Fruit fly (Drosophila melanogaster): ENCODE results near the gene CG8004.
A peak's percentile ranks its signal among the peaks of the same experiment; 100 is the strongest.

CG8004 gene

dm6 chr3L:19902560-19903399 lies 25.5 kb downstream of the CG8004 start (continued):
- TF ChIP-seq CG11695 (GFP tag; IDR thresholded peaks at IDR 0.05): peak; percentile 96
- peak; percentile 89 for TF ChIP-seq CG2875 (GFP tag; optimal IDR thresholded peaks at IDR 0.05)
- peak; percentile 46 for TF ChIP-seq exex (tag; optimal IDR thresholded peaks at IDR 0.05)
- TF ChIP-seq Six4 (GFP tag; optimal IDR thresholded peaks at IDR 0.05): peak; percentile 90
- TF ChIP-seq Drgx (GFP tag; IDR thresholded peaks at IDR 0.05): peak; percentile 94
- TF ChIP-seq crc (GFP tag; optimal IDR thresholded peaks at IDR 0.05): peak; percentile 71
- peak; percentile 67; the same call in 1 of the 2 replicates for TF ChIP-seq dati (GFP tag; IDR thresholded peaks at IDR 0.05)
- TF ChIP-seq CG17385 (GFP tag; optimal IDR thresholded peaks at IDR 0.05): peak; percentile 93
- no peak for TF ChIP-seq nerfin-2 (GFP tag; IDR thresholded peaks at IDR 0.05; ENCODE audit: partially characterized antibody)
- peak; percentile 93 for TF ChIP-seq Chrac-16 (GFP tag; optimal IDR thresholded peaks at IDR 0.05)
- TF ChIP-seq Doc3 (GFP tag; IDR thresholded peaks at IDR 0.05; ENCODE audit: partially characterized antibody): 0 out of 3 replicates have a peak, but pooled peaks have one; percentile 8
- TF ChIP-seq luna (GFP tag; optimal IDR thresholded peaks at IDR 0.05): no peak
- no peak for TF ChIP-seq Sin3A (optimal IDR thresholded peaks at IDR 0.05)
- peak; percentile 77 for TF ChIP-seq CG14965 (GFP tag; optimal IDR thresholded peaks at IDR 0.05; ENCODE audit: borderline replicate concordance)
- peak; percentile 97 for TF ChIP-seq HLH54F (GFP tag; optimal IDR thresholded peaks at IDR 0.05)
- peak; percentile 22 for TF ChIP-seq pzg (GFP tag; optimal IDR thresholded peaks at IDR 0.05)
- peak; percentile 91 for TF ChIP-seq CG15601 (tag; optimal IDR thresholded peaks at IDR 0.05)
- TF ChIP-seq chinmo (GFP tag; IDR thresholded peaks at IDR 0.05; ENCODE audit: partially characterized antibody): 0 out of 4 replicates have a peak, but pooled peaks have one; percentile 71
- TF ChIP-seq vnd (GFP tag; IDR thresholded peaks at IDR 0.05; ENCODE audit: partially characterized antibody): 0 out of 3 replicates have a peak, but pooled peaks have one; percentile 38
- TF ChIP-seq Side (GFP tag; optimal IDR thresholded peaks at IDR 0.05): peak; percentile 97
- TF ChIP-seq CG15696 (tag; optimal IDR thresholded peaks at IDR 0.05): peak; percentile 53
- TF ChIP-seq lilli (GFP tag; optimal IDR thresholded peaks at IDR 0.05): peak; percentile 97
- TF ChIP-seq CG2712 (tag; optimal IDR thresholded peaks at IDR 0.05): peak; percentile 90
- TF ChIP-seq CG18599 (GFP tag; optimal IDR thresholded peaks at IDR 0.05): peak; percentile 78
- peak; percentile 89 for TF ChIP-seq D19A (tag; optimal IDR thresholded peaks at IDR 0.05)
- peak; percentile 86 for TF ChIP-seq croc (GFP tag; conservative IDR thresholded peaks at IDR 0.05)
- peak; percentile 91 for TF ChIP-seq danr (GFP tag; IDR thresholded peaks at IDR 0.05)
- peak; percentile 82 for TF ChIP-seq CG6654 (GFP tag; optimal IDR thresholded peaks at IDR 0.05)
- peak; percentile 78 for TF ChIP-seq CG2202 (tag; optimal IDR thresholded peaks at IDR 0.05)
- TF ChIP-seq en (GFP tag; optimal IDR thresholded peaks at IDR 0.05): peak; percentile 92
- no peak for TF ChIP-seq CG34224 (GFP tag; IDR thresholded peaks at IDR 0.05; ENCODE audit: partially characterized antibody)
- peak; percentile 19 for TF ChIP-seq CG10565 (GFP tag; optimal IDR thresholded peaks at IDR 0.05)
- TF ChIP-seq CG32767 (GFP tag; IDR thresholded peaks at IDR 0.05): peak; percentile 93
- no peak for TF ChIP-seq CG8478 (optimal IDR thresholded peaks at IDR 0.05)
- TF ChIP-seq Sox102F (GFP tag; optimal IDR thresholded peaks at IDR 0.05): peak; percentile 96
- peak; percentile 96 for TF ChIP-seq maf-S (GFP tag; optimal IDR thresholded peaks at IDR 0.05)
- peak; percentile 85 for TF ChIP-seq ATbp (GFP tag; optimal IDR thresholded peaks at IDR 0.05)
- TF ChIP-seq CG7372 (GFP tag; IDR thresholded peaks at IDR 0.05): peak; percentile 77
- TF ChIP-seq Dbx (GFP tag; IDR thresholded peaks at IDR 0.05): peak; percentile 91
- TF ChIP-seq Hey (tag; optimal IDR thresholded peaks at IDR 0.05): peak; percentile 47
- TF ChIP-seq CG15479 (GFP tag; optimal IDR thresholded peaks at IDR 0.05): no peak
- peak; percentile 55 for TF ChIP-seq YL-1 (GFP tag; optimal IDR thresholded peaks at IDR 0.05)
- TF ChIP-seq Vsx1 (GFP tag; optimal IDR thresholded peaks at IDR 0.05): peak; percentile 87
- TF ChIP-seq CG14050 (GFP tag; IDR thresholded peaks at IDR 0.05): peak; percentile 93
- TF ChIP-seq CG4360 (GFP tag; IDR thresholded peaks at IDR 0.05): peak; percentile 41
- peak; percentile 91 for TF ChIP-seq tin (GFP tag; optimal IDR thresholded peaks at IDR 0.05)
- TF ChIP-seq al (GFP tag; IDR thresholded peaks at IDR 0.05): peak; percentile 87
- peak; percentile 97 for TF ChIP-seq bab2 (GFP tag; optimal IDR thresholded peaks at IDR 0.05)
- peak; percentile 51 for TF ChIP-seq CTCF (GFP tag; optimal IDR thresholded peaks at IDR 0.05)
